Worm (Caenorhabditis elegans): Measurements from ENCODE around the gene Y81G3A.2.

ce11 chrII:13077746-13078145, 3.0 kb upstream of the Y81G3A.2 start:
- no peak for TF ChIP-seq fkh-10 (GFP tag; optimal IDR thresholded peaks at IDR 0.05)
- no peak for TF ChIP-seq elt-4 (tag; optimal IDR thresholded peaks at IDR 0.05)
- TF ChIP-seq ceh-24 (tag; optimal IDR thresholded peaks at IDR 0.05), result no peak
- no peak for TF ChIP-seq ceh-48 (tag; optimal IDR thresholded peaks at IDR 0.05)
- TF ChIP-seq unc-55 (GFP tag; optimal IDR thresholded peaks at IDR 0.05), result no peak
- no peak for TF ChIP-seq T23F11.4 (GFP tag; optimal IDR thresholded peaks at IDR 0.05)
- TF ChIP-seq gmeb-2 (tag; optimal IDR thresholded peaks at IDR 0.05), result no peak
- TF ChIP-seq dve-1 (tag; optimal IDR thresholded peaks at IDR 0.05), result no peak
- TF ChIP-seq pha-2 (tag; optimal IDR thresholded peaks at IDR 0.05), result no peak
- TF ChIP-seq pqm-1 (tag; optimal IDR thresholded peaks at IDR 0.05), result no peak
- no peak for TF ChIP-seq F13H6.1 (tag; optimal IDR thresholded peaks at IDR 0.05)
- TF ChIP-seq eyg-1 (tag; optimal IDR thresholded peaks at IDR 0.05), result no peak
- no peak for TF ChIP-seq hlh-30 (tag; optimal IDR thresholded peaks at IDR 0.05; ENCODE audit: insufficient read depth)
- no peak for TF ChIP-seq elt-2 (tag; optimal IDR thresholded peaks at IDR 0.05)
